Fruit fly (Drosophila melanogaster): Measurements from ENCODE around the gene CG31268.

Gene CG31268

DNA sequence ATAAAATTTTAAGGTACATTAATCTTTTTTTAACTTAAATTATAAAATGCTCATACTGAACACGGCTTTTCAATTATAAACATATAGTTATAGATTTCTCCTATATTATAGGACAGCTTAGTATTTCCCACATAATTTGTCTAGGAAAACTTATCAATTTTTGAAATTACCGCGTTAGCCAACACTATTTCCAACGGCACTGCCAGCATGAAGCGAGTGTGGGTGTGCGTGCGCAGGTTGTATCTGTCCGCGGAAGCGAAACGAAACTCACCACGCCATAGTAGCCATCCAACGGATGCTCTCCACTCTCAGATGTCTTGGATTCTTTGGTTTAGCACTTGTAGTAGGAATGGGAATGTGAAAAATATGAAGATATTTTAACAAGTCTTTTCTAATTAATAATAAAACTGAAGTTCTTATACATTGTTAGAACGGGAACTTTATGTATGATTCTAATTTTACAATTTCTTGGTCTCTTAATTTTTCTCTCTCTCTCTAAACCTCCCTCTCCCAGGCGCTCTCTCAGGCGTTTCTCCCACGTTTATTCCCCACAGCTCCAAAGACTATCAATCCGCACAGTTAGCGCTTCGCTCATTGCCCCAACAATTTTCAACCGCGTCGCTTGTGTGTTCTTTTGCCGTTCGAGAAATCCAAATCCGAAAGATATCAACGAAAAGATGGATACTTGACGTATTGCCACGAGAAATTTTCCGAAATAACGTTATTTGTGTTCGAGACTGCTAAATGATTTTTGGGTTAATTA is 22.0 kb downstream of the CG31268 start, which contains the start of gene Dad (continued):
- peak; percentile 9 for TF ChIP-seq CG10631 (GFP tag; optimal IDR thresholded peaks at IDR 0.05)
- peak; percentile 13 for TF ChIP-seq pdm3 (GFP tag; optimal IDR thresholded peaks at IDR 0.05)
- TF ChIP-seq Smox (GFP tag; optimal IDR thresholded peaks at IDR 0.05), result peak; percentile 62
- peak; percentile 65 for TF ChIP-seq esn (GFP tag; optimal IDR thresholded peaks at IDR 0.05)
- no peak for TF ChIP-seq CG1621 (tag; optimal IDR thresholded peaks at IDR 0.05)
- TF ChIP-seq Met (GFP tag; optimal IDR thresholded peaks at IDR 0.05), result peak; percentile 63
- peak; percentile 57 for TF ChIP-seq lz (GFP tag; optimal IDR thresholded peaks at IDR 0.05)
- TF ChIP-seq dsx (GFP tag; optimal IDR thresholded peaks at IDR 0.05; ENCODE audit: poor library complexity, severe bottlenecking), result peak; percentile 36
- no peak for TF ChIP-seq spab (GFP tag; optimal IDR thresholded peaks at IDR 0.05)
- TF ChIP-seq vri (GFP tag; optimal IDR thresholded peaks at IDR 0.05), result peak; percentile 35
- no peak for TF ChIP-seq fkh (GFP tag; optimal IDR thresholded peaks at IDR 0.05)
- TF ChIP-seq CG7368 (GFP tag; optimal IDR thresholded peaks at IDR 0.05), result no peak
- no peak for TF ChIP-seq Sox15 (GFP tag; optimal IDR thresholded peaks at IDR 0.05)
- peak; percentile 22 for TF ChIP-seq CG6792 (GFP tag; optimal IDR thresholded peaks at IDR 0.05)
- TF ChIP-seq CG34406 (GFP tag; optimal IDR thresholded peaks at IDR 0.05), result peak; percentile 31
- TF ChIP-seq Eip93F (GFP tag; optimal IDR thresholded peaks at IDR 0.05), result peak; percentile 34

DNA sequence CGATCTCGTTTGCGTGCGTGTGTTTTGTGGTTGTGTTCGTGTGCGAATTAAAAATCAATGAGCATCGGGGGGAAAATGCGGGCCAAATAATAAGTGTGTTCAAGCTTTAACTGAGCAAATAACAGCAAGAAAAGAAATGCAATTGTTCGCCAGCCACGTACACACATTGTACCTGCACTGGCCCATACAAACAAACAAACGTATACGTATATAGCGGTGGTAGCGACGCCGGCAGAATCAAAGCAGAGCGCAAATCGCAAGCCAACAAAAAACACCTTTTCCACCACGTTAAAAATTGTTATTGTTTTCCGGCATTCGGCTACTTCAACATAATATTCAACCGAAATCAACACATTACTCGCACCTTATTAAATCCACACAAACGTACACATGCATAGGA is 22.9 kb downstream of the CG31268 start:
- TF ChIP-seq CG31627 (GFP tag; optimal IDR thresholded peaks at IDR 0.05), result no peak
- no peak for TF ChIP-seq Smox (GFP tag; optimal IDR thresholded peaks at IDR 0.05)
- peak; percentile 51 for TF ChIP-seq svp (GFP tag)
- no peak for TF ChIP-seq CG6808 (GFP tag; optimal IDR thresholded peaks at IDR 0.05)

DNA sequence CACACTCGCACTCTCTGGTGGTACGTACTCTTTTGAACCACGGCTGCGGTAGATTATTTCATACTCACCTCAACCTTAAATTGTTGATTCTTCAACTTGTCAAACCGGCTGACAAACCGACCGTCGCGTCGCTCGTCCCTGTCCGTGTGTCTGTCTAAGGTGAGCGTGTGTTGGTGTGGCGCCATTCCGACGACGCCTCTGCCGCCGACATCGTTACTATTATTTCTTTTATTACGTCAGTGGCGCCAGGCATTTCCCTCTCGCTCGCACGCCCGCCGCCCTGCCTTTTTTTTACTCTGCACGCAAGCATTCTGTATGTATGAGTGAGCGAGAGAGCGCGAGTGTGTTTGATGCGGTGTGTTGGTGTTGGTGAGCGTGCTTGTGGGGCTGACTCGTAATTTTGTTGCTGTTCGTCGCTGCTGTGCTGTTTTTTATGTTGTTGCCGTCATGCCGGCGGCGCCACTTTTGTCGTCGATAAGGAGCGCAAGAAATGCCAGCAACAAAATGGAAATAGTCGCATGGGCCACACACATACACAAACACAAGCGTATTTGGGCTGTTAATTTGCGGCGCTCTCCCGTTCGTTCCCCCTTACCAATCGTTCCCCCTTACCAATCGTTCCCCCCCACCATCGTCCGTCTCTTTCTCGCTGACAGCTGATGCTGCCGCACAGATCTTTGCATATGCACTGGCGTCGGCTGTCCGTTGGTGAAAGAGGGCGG is 24.7 kb downstream of the CG31268 start:
- TF ChIP-seq fd59A (GFP tag; optimal IDR thresholded peaks at IDR 0.05) (peak; percentile 5), ss (GFP tag; optimal IDR thresholded peaks at IDR 0.05) (peak; percentile 88 to 99), CG6808 (GFP tag; optimal IDR thresholded peaks at IDR 0.05) (peak; percentile 69), topi (GFP tag; optimal IDR thresholded peaks at IDR 0.05) (peak; percentile 19), Eip75B (GFP tag; optimal IDR thresholded peaks at IDR 0.05) (peak; percentile 55), Hr4 (GFP tag; optimal IDR thresholded peaks at IDR 0.05) (no peak), svp (GFP tag) (peak; percentile 81), Eip78C (GFP tag) (peak; percentile 68), Hr38 (GFP tag; optimal IDR thresholded peaks at IDR 0.05) (no peak), dsx (GFP tag; optimal IDR thresholded peaks at IDR 0.05; ENCODE audit: poor library complexity, severe bottlenecking) (peak; percentile 84), CG3032 (tag; optimal IDR thresholded peaks at IDR 0.05) (peak; percentile 9), esn (GFP tag; optimal IDR thresholded peaks at IDR 0.05) (peak; percentile 28), CG9139 (GFP tag; optimal IDR thresholded peaks at IDR 0.05) (peak; percentile 65), Lpt (GFP tag; optimal IDR thresholded peaks at IDR 0.05) (peak; percentile 70), CG7368 (GFP tag; optimal IDR thresholded peaks at IDR 0.05) (peak; percentile 9), Sox14 (GFP tag; optimal IDR thresholded peaks at IDR 0.05) (no peak), fkh (GFP tag; optimal IDR thresholded peaks at IDR 0.05) (peak; percentile 91), CG15336 (GFP tag; IDR thresholded peaks at IDR 0.05) (peak; percentile 52; the same call in 1 of the 2 replicates), CG8632 (GFP tag; optimal IDR thresholded peaks at IDR 0.05) (no peak), vri (GFP tag; optimal IDR thresholded peaks at IDR 0.05) (peak; percentile 99), OdsH (GFP tag; optimal IDR thresholded peaks at IDR 0.05) (peak; percentile 1), CG32006 (GFP tag; optimal IDR thresholded peaks at IDR 0.05) (peak; percentile 34), Smox (GFP tag; optimal IDR thresholded peaks at IDR 0.05) (no peak), Sox102F (GFP tag; optimal IDR thresholded peaks at IDR 0.05) (peak; percentile 40), dac (GFP tag; optimal IDR thresholded peaks at IDR 0.05) (peak; percentile 13), Blimp-1 (GFP tag; optimal IDR thresholded peaks at IDR 0.05) (peak; percentile 9), achi (GFP tag; optimal IDR thresholded peaks at IDR 0.05) (no peak), CG6854 (GFP tag; optimal IDR thresholded peaks at IDR 0.05) (peak; percentile 81), eg (GFP tag; IDR thresholded peaks at IDR 0.05) (peak; percentile 71), net (GFP tag; optimal IDR thresholded peaks at IDR 0.05) (peak; percentile 56), cyc (GFP tag; optimal IDR thresholded peaks at IDR 0.05) (no peak), spab (GFP tag; optimal IDR thresholded peaks at IDR 0.05) (peak; percentile 21), Ets96B (tag; optimal IDR thresholded peaks at IDR 0.05) (peak; percentile 53), CG6276 (GFP tag; optimal IDR thresholded peaks at IDR 0.05) (peak; percentile 63)

Data from whole organism, prepupa.